Fruit fly (Drosophila melanogaster) whole organism, embryonic: Measurements from ENCODE around the gene alphaSnap.

Source experiments
- B-H2 ChIP-seq: fragments of 200-800 bp; sonication (Bioruptor generic); optimal IDR thresholded peaks from 2 replicates; lab custom pipeline; 2018; ENCODE audit warnings: missing biosample characterization, mild to moderate bottlenecking, missing genetic modification characterization
- BtbVII ChIP-seq: fragments of 200-800 bp; sonication (Bioruptor generic); optimal IDR thresholded peaks from 3 replicates; lab custom pipeline; 2017; ENCODE audit warnings: missing biosample characterization, mild to moderate bottlenecking, missing genetic modification characterization
- CG1024 ChIP-seq: fragments of 200-800 bp; sonication (Bioruptor generic); IDR thresholded peaks from 2 replicates; pipeline ENCODE4 v1.3.6; 2022; ENCODE audit warnings: missing biosample characterization, missing genetic modification characterization
- CG10431 ChIP-seq: fragments of 200-800 bp; sonication (Bioruptor generic); optimal IDR thresholded peaks from 3 replicates; lab custom pipeline; 2018; ENCODE audit warnings: missing biosample characterization, mild to moderate bottlenecking, missing genetic modification characterization
- CG10979 ChIP-seq: fragments of 200-800 bp; sonication (Bioruptor generic); optimal IDR thresholded peaks from 2 replicates; lab custom pipeline; 2018; ENCODE audit warnings: missing biosample characterization, mild to moderate bottlenecking, missing genetic modification characterization, moderate library complexity
- CG11696 ChIP-seq: fragments of 200-800 bp; sonication (Bioruptor generic); IDR thresholded peaks from 2 replicates; pipeline ENCODE4 v1.3.6; 2022; ENCODE audit warnings: missing biosample characterization, missing genetic modification characterization
- CG11723 ChIP-seq: fragments of 200-800 bp; sonication (Bioruptor generic); optimal IDR thresholded peaks from 2 replicates; lab custom pipeline; 2017; ENCODE audit warnings: missing biosample characterization, mild to moderate bottlenecking, missing genetic modification characterization
- CG16813 ChIP-seq: fragments of 200-800 bp; sonication (Bioruptor generic); IDR thresholded peaks from 3 replicates; pipeline ENCODE4 v1.3.6; 2022; ENCODE audit warnings: missing biosample characterization, missing genetic modification characterization; ENCODE audit not compliant: partially characterized antibody
- CG16863 ChIP-seq: fragments of 200-800 bp; sonication (Bioruptor generic); optimal IDR thresholded peaks from 3 replicates; lab custom pipeline; 2016; ENCODE audit warnings: missing biosample characterization, missing genetic modification characterization
- CG18476 ChIP-seq: fragments of 200-800 bp; sonication (Bioruptor generic); optimal IDR thresholded peaks from 2 replicates; lab custom pipeline; 2016; ENCODE audit warnings: missing biosample characterization, mild to moderate bottlenecking, missing genetic modification characterization
- CG2120 ChIP-seq: fragments of 200-800 bp; sonication (Bioruptor generic); optimal IDR thresholded peaks from 3 replicates; lab custom pipeline; 2016; ENCODE audit warnings: missing biosample characterization, missing genetic modification characterization
- CG30431 ChIP-seq: fragments of 200-800 bp; sonication (Bioruptor generic); optimal IDR thresholded peaks from 2 replicates; lab custom pipeline; 2017; ENCODE audit warnings: missing biosample characterization, missing genetic modification characterization
- CG3163 ChIP-seq: fragments of 200-800 bp; sonication (Bioruptor generic); optimal IDR thresholded peaks from 3 replicates; lab custom pipeline; 2016; ENCODE audit warnings: missing biosample characterization, missing genetic modification characterization
- CG34422 ChIP-seq: fragments of 200-800 bp; sonication (Bioruptor generic); IDR thresholded peaks from 3 replicates; pipeline ENCODE4 v1.3.6; 2022; ENCODE audit warnings: missing biosample characterization, missing genetic modification characterization
- CG3726 ChIP-seq: fragments of 200-800 bp; sonication (Bioruptor generic); IDR thresholded peaks from 3 replicates; pipeline ENCODE4, ENCODE4 v1.3.6; 2022; ENCODE audit warnings: missing biosample characterization, missing genetic modification characterization
- CG5180 ChIP-seq: fragments of 200-800 bp; sonication (Bioruptor generic); optimal IDR thresholded peaks from 3 replicates; lab custom pipeline; 2017; ENCODE audit warnings: missing biosample characterization, missing genetic modification characterization, mild to moderate bottlenecking, moderate library complexity, missing genetic modification reagents
- CG6175 ChIP-seq: fragments of 200-800 bp; sonication (Bioruptor generic); IDR thresholded peaks from 3 replicates; pipeline ENCODE4 v1.3.6; 2022; ENCODE audit warnings: missing biosample characterization, missing genetic modification characterization
- CG7786 ChIP-seq: fragments of 200-800 bp; sonication (Bioruptor generic); optimal IDR thresholded peaks from 2 replicates; lab custom pipeline; 2016; ENCODE audit warnings: missing biosample characterization, missing genetic modification characterization
- CG8290 ChIP-seq, 3 experiments: fragments of 200-800 bp; sonication (Bioruptor generic); optimal IDR thresholded peaks; 2 replicates each; lab custom pipeline; 2016 to 2019; ENCODE audit warnings: missing biosample characterization in 3 of 3, missing genetic modification characterization in 3 of 3, mild to moderate bottlenecking in 2 of 3, moderate library complexity in 1 of 3
- CG9876 ChIP-seq: fragments of 200-800 bp; sonication (Bioruptor generic); optimal IDR thresholded peaks from 2 replicates; lab custom pipeline; 2016; ENCODE audit warnings: missing biosample characterization, missing genetic modification characterization
- CTCF ChIP-seq: fragments of 200-800 bp; sonication (Bioruptor generic); optimal IDR thresholded peaks from 2 replicates; lab custom pipeline; 2017; ENCODE audit warnings: missing biosample characterization, mild to moderate bottlenecking, missing genetic modification characterization, moderate library complexity
- HmgZ ChIP-seq: fragments of 200-800 bp; sonication (Bioruptor generic); optimal IDR thresholded peaks from 2 replicates; lab custom pipeline; 2018; ENCODE audit warnings: missing biosample characterization, mild to moderate bottlenecking, missing genetic modification characterization
- Hmr ChIP-seq: fragments of 200-800 bp; sonication (Bioruptor generic); optimal IDR thresholded peaks from 3 replicates; lab custom pipeline; 2017; ENCODE audit warnings: mild to moderate bottlenecking, missing biosample characterization, missing genetic modification reagents, missing genetic modification characterization
- Hr51 ChIP-seq, 2 experiments: fragments of 200-800 bp; sonication (Bioruptor generic); optimal IDR thresholded peaks; 2 replicates in 1 of 2; 3 replicates in 1 of 2; lab custom pipeline; 2016 to 2018; ENCODE audit warnings: missing biosample characterization in 2 of 2, missing genetic modification characterization in 2 of 2, mild to moderate bottlenecking in 1 of 2, moderate library complexity in 1 of 2
- MTF-1 ChIP-seq: fragments of 200-800 bp; sonication (Bioruptor generic); optimal IDR thresholded peaks from 2 replicates; lab custom pipeline; 2018; ENCODE audit warnings: missing biosample characterization, mild to moderate bottlenecking, missing genetic modification characterization, borderline replicate concordance
- Nf-YC ChIP-seq: fragments of 200-800 bp; optimal IDR thresholded peaks from 3 replicates; lab custom pipeline; 2019; ENCODE audit warnings: missing biosample characterization, mild to moderate bottlenecking, missing genetic modification characterization, moderate library complexity
- Optix ChIP-seq: fragments of 200-800 bp; sonication (Bioruptor generic); IDR thresholded peaks from 3 replicates; pipeline ENCODE4 v1.3.6; 2022; ENCODE audit warnings: missing biosample characterization, missing genetic modification characterization
- Sry-δ ChIP-seq: fragments of 200-800 bp; sonication (Bioruptor generic); optimal IDR thresholded peaks from 2 replicates; lab custom pipeline; 2016; ENCODE audit warnings: missing biosample characterization, missing genetic modification characterization
- Usf ChIP-seq: fragments of 200-800 bp; sonication (Bioruptor generic); optimal IDR thresholded peaks from 2 replicates; lab custom pipeline; 2017; ENCODE audit warnings: missing genotype, missing biosample characterization, missing genetic modification characterization
- ac ChIP-seq: fragments of 200-800 bp; sonication (Bioruptor generic); optimal IDR thresholded peaks from 3 replicates; lab custom pipeline; 2017; ENCODE audit warnings: missing biosample characterization, mild to moderate bottlenecking, missing genetic modification characterization
- al ChIP-seq: fragments of 200-800 bp; sonication (Bioruptor generic); IDR thresholded peaks from 2 replicates; pipeline ENCODE4 v1.3.6; 2022; ENCODE audit warnings: missing biosample characterization, missing genetic modification characterization
- bcd ChIP-seq: fragments of 200-800 bp; sonication (Bioruptor generic); optimal IDR thresholded peaks from 2 replicates; lab custom pipeline; 2017; ENCODE audit warnings: missing biosample characterization, mild to moderate bottlenecking, missing genetic modification characterization
- croc ChIP-seq: fragments of 200-800 bp; sonication (Bioruptor generic); conservative IDR thresholded peaks from 3 replicates; pipeline ENCODE4 v1.3.6; 2022; ENCODE audit warnings: missing biosample characterization, missing genetic modification characterization
- gsb-n ChIP-seq: fragments of 200-800 bp; sonication (Bioruptor generic); optimal IDR thresholded peaks from 3 replicates; lab custom pipeline; 2018; ENCODE audit warnings: missing biosample characterization, mild to moderate bottlenecking, missing genetic modification characterization
- ind ChIP-seq: fragments of 200-800 bp; sonication (Bioruptor generic); optimal IDR thresholded peaks from 3 replicates; lab custom pipeline; 2016; ENCODE audit warnings: missing biosample characterization, missing genetic modification characterization
- lmd ChIP-seq: fragments of 200-800 bp; sonication (Bioruptor generic); IDR thresholded peaks from 2 replicates; pipeline ENCODE4 v1.3.6; 2022; ENCODE audit warnings: missing biosample characterization, missing genetic modification characterization
- lov ChIP-seq, 2 experiments: fragments of 200-800 bp in 1 of 2; fragments of >200 bp in 1 of 2; sonication (Bioruptor generic) in 1 of 2; IDR thresholded peaks in 1 of 2; optimal IDR thresholded peaks in 1 of 2; 2 replicates in 1 of 2; 3 replicates in 1 of 2; pipeline versions ENCODE4 v1.3.6 to Lab custom; 2017 to 2022; ENCODE audit warnings: missing biosample characterization in 1 of 2, missing genetic modification characterization in 1 of 2
- luna ChIP-seq: fragments of 200-800 bp; sonication (Bioruptor generic); optimal IDR thresholded peaks from 2 replicates; lab custom pipeline; 2016; ENCODE audit warnings: missing biosample characterization, missing genetic modification characterization
- nerfin-1 ChIP-seq: fragments of 200-800 bp; sonication (Bioruptor generic); optimal IDR thresholded peaks from 3 replicates; lab custom pipeline; 2019; ENCODE audit warnings: missing biosample characterization, mild to moderate bottlenecking, missing genetic modification characterization, moderate library complexity
- nmo ChIP-seq: fragments of 200-800 bp; sonication (Bioruptor generic); optimal IDR thresholded peaks from 2 replicates; lab custom pipeline; 2018; ENCODE audit warnings: missing biosample characterization, mild to moderate bottlenecking, missing genetic modification characterization, moderate library complexity
- pb ChIP-seq: fragments of 200-800 bp; sonication (Bioruptor generic); optimal IDR thresholded peaks from 3 replicates; lab custom pipeline; 2016; ENCODE audit warnings: missing biosample characterization, missing genetic modification characterization
- pho ChIP-seq: fragments of 200-800 bp; sonication (Bioruptor generic); optimal IDR thresholded peaks from 2 replicates; lab custom pipeline; 2016; ENCODE audit warnings: missing biosample characterization, missing genetic modification characterization
- prd ChIP-seq, 3 experiments: fragments of >200 bp in 2 of 3; fragments of 200-800 bp in 1 of 3; sonication (Bioruptor generic) in 1 of 3; optimal IDR thresholded peaks in 2 of 3; IDR thresholded peaks in 1 of 3; 2 replicates in 2 of 3; 3 replicates in 1 of 3; pipeline versions ENCODE4 v1.3.6 to Lab custom; 2017 to 2022; ENCODE audit warnings: missing biosample characterization in 1 of 3, missing genetic modification characterization in 1 of 3
- rib ChIP-seq: fragments of 200-800 bp; sonication (Bioruptor generic); IDR thresholded peaks from 2 replicates; pipeline ENCODE4 v1.3.6; 2022; ENCODE audit warnings: missing biosample characterization, missing genetic modification characterization
- sens ChIP-seq: fragments of 200-800 bp; sonication (Bioruptor generic); peaks from one replicate; lab custom pipeline; 2016; ENCODE audit warnings: missing biosample characterization, missing genetic modification characterization
- sens-2 ChIP-seq: fragments of 200-800 bp; sonication (Bioruptor generic); IDR thresholded peaks from 2 replicates; pipeline ENCODE4 v1.3.6; 2022; ENCODE audit warnings: missing biosample characterization, missing genetic modification characterization
- sima ChIP-seq: fragments of 200-800 bp; sonication (Bioruptor generic); optimal IDR thresholded peaks from 2 replicates; lab custom pipeline; 2016; ENCODE audit warnings: missing biosample characterization, missing genetic modification characterization
- slbo ChIP-seq: fragments of 200-800 bp; sonication (Bioruptor generic); IDR thresholded peaks from 2 replicates; pipeline ENCODE4 v1.3.6; 2022; ENCODE audit warnings: missing biosample characterization, missing genetic modification characterization
- trem ChIP-seq: fragments of 200-800 bp; optimal IDR thresholded peaks from 3 replicates; lab custom pipeline; 2019; ENCODE audit warnings: missing biosample characterization, mild to moderate bottlenecking, missing genetic modification characterization, moderate library complexity
- ttk ChIP-seq: fragments of 200-800 bp; sonication (Bioruptor generic); IDR thresholded peaks from 2 replicates; pipeline ENCODE4 v2.1.2; 2022; ENCODE audit warnings: missing biosample characterization, missing genetic modification characterization
- z ChIP-seq: fragments of 200-800 bp; sonication (Bioruptor generic); IDR thresholded peaks from 3 replicates; pipeline ENCODE4 v1.3.6; 2022; ENCODE audit warnings: missing biosample characterization, missing genetic modification characterization
- zfh1 ChIP-seq: fragments of 200-800 bp; sonication (Bioruptor generic); IDR thresholded peaks from 3 replicates; pipeline ENCODE4 v1.3.6; 2022; ENCODE audit warnings: missing biosample characterization, missing genetic modification characterization

The alphaSnap gene

DNA sequence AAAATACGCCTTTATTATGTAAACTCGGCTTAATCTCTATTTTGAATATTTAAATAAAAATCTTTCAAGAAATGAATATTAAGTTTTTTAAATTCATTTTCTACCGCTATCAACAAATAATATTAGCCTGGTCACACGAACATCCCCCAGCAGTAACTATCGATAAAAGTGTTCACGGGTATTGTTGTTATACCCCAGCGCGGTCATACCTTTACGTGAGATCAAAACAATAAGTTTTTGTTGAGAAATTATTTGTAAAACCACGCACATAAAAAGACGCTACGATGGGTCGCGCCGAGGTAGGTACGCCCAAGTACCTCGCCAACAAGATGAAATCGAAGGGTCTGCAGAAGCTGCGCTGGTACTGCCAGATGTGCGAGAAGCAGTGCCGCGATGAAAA, 43.2 kb downstream of the alphaSnap start, which contains the start of gene kin17 (continued):
- TF ChIP-seq nerfin-1 (tag; lab: Kevin White, UChicago) = no peak
- TF ChIP-seq Usf = no peak
- no peak for TF ChIP-seq CG18476 (GFP tag; lab: Kevin White, UChicago)
- TF ChIP-seq CG11723 (GFP tag; lab: Kevin White, UChicago) = no peak
- TF ChIP-seq pb (GFP tag; lab: Kevin White, UChicago) = no peak
- TF ChIP-seq CG30431 (GFP tag; lab: Kevin White, UChicago) = no peak
- TF ChIP-seq CG9876 (GFP tag; lab: Kevin White, UChicago) = no peak
- no peak for TF ChIP-seq CG5180 (GFP tag; lab: Kevin White, UChicago)
- TF ChIP-seq ac (GFP tag; lab: Kevin White, UChicago) = no peak
- no peak for TF ChIP-seq Hr51 (GFP tag; optimal IDR thresholded peaks at IDR 0.05; lab: Kevin White, UChicago)
- no peak for TF ChIP-seq ttk (GFP tag; lab: Robert Waterston, UW)
- no peak for TF ChIP-seq croc (GFP tag; lab: Robert Waterston, UW)
- TF ChIP-seq z (GFP tag; lab: Robert Waterston, UW) = no peak
- TF ChIP-seq CG10979 (tag; lab: Kevin White, UChicago) = no peak
- no peak for TF ChIP-seq CG3163 (GFP tag; lab: Kevin White, UChicago)
- TF ChIP-seq Optix (GFP tag; lab: Robert Waterston, UW) = no peak
- TF ChIP-seq CG16813 (GFP tag; lab: Robert Waterston, UW) = peak; percentile 71
- peak; percentile 66 for TF ChIP-seq Sry-δ
- no peak for TF ChIP-seq bcd (GFP tag; lab: Kevin White, UChicago)
- no peak for TF ChIP-seq CG2120 (GFP tag; lab: Kevin White, UChicago)
- no peak for TF ChIP-seq CG3726 (GFP tag; lab: Robert Waterston, UW)
- TF ChIP-seq CG7786 (GFP tag; lab: Kevin White, UChicago) = no peak
- TF ChIP-seq pho (GFP tag; lab: Kevin White, UChicago) = no peak
- no peak for TF ChIP-seq CG6175 (GFP tag; lab: Robert Waterston, UW)
- no peak for TF ChIP-seq B-H2
- no peak for TF ChIP-seq rib (GFP tag; lab: Robert Waterston, UW)
- no peak for TF ChIP-seq luna
- no peak for TF ChIP-seq zfh1 (GFP tag; lab: Robert Waterston, UW)
- TF ChIP-seq sens (GFP tag; lab: Kevin White, UChicago) = no peak
- TF ChIP-seq CG11696 (GFP tag; lab: Robert Waterston, UW) = no peak
- TF ChIP-seq slbo (GFP tag; lab: Robert Waterston, UW) = no peak
- TF ChIP-seq sens-2 (GFP tag; lab: Robert Waterston, UW) = no peak
- TF ChIP-seq CG1024 = no peak
- TF ChIP-seq Nf-YC (tag; lab: Kevin White, UChicago) = no peak
- no peak for TF ChIP-seq CG8290 (GFP tag; optimal IDR thresholded peaks at IDR 0.05; lab: Kevin White, UChicago)
- no peak for TF ChIP-seq CG8290 (tag; optimal IDR thresholded peaks at IDR 0.05; lab: Kevin White, UChicago)
- TF ChIP-seq BtbVII = no peak
- no peak for TF ChIP-seq CG10431 (GFP tag; lab: Kevin White, UChicago)
- no peak for TF ChIP-seq prd (optimal IDR thresholded peaks at IDR 0.05; lab: Kevin White, UChicago)
- no peak for TF ChIP-seq prd (GFP tag; IDR thresholded peaks at IDR 0.05; lab: Robert Waterston, UW)
- no peak for TF ChIP-seq gsb-n
- no peak for TF ChIP-seq sima (GFP tag; lab: Kevin White, UChicago)
- no peak for TF ChIP-seq CTCF (GFP tag; lab: Kevin White, UChicago)
- TF ChIP-seq Hmr = no peak
- TF ChIP-seq al (GFP tag; lab: Robert Waterston, UW) = no peak
- TF ChIP-seq nmo (GFP tag; lab: Kevin White, UChicago) = peak; percentile 6
- peak; percentile 64 for TF ChIP-seq trem (tag; lab: Kevin White, UChicago)
- TF ChIP-seq ind (GFP tag; lab: Kevin White, UChicago) = no peak
- no peak for TF ChIP-seq lmd
- no peak for TF ChIP-seq CG34422
- no peak for TF ChIP-seq lov (optimal IDR thresholded peaks at IDR 0.05; lab: Kevin White, UChicago)
- no peak for TF ChIP-seq lov (GFP tag; IDR thresholded peaks at IDR 0.05; lab: Robert Waterston, UW)
- TF ChIP-seq HmgZ (tag; lab: Kevin White, UChicago) = peak; percentile 24
- TF ChIP-seq CG16863 (GFP tag; lab: Kevin White, UChicago) = no peak
- no peak for TF ChIP-seq MTF-1 (GFP tag; lab: Kevin White, UChicago)
